Worm (Caenorhabditis elegans): Measurements from ENCODE around the gene rib-1.
A peak's percentile ranks its signal among the peaks of the same experiment; 100 is the strongest.

The rib-1 gene

ce11 chrIV:11549694-11550093 is 28.9 kb upstream of the rib-1 start (continued):
- TF ChIP-seq B0261.1 (tag; optimal IDR thresholded peaks at IDR 0.05) (peak; percentile 87), sptf-2 (GFP tag; optimal IDR thresholded peaks at IDR 0.05) (no peak), snpc-1.3 (tag; optimal IDR thresholded peaks at IDR 0.05; ENCODE audit: insufficient read depth) (peak; percentile 87), ceh-91 (GFP tag; IDR thresholded peaks at IDR 0.05) (no peak), egrh-3 (GFP tag; IDR thresholded peaks at IDR 0.05) (no peak; the same call in 1 of the 2 replicates), die-1 (tag; optimal IDR thresholded peaks at IDR 0.05) (peak; percentile 86), attf-6 (GFP tag; IDR thresholded peaks at IDR 0.05) (no peak), F52B5.7 (tag; optimal IDR thresholded peaks at IDR 0.05) (no peak), somi-1 (GFP tag; optimal IDR thresholded peaks at IDR 0.05) (peak; percentile 37), Y53F4B.3 (GFP tag; IDR thresholded peaks at IDR 0.05) (no peak), aptf-3 (GFP tag; IDR thresholded peaks at IDR 0.05) (0 out of 2 replicates have a peak, but pooled peaks have one; percentile 59), zim-3 (tag; optimal IDR thresholded peaks at IDR 0.05) (peak; percentile 68), lin-54 (GFP tag; optimal IDR thresholded peaks at IDR 0.05) (peak; percentile 70), Y53G8AR.9 (GFP tag; conservative IDR thresholded peaks at IDR 0.05) (no peak), atf-7 (tag; optimal IDR thresholded peaks at IDR 0.05) (no peak), ztf-3 (GFP tag; optimal IDR thresholded peaks at IDR 0.05) (no peak), nhr-179 (tag; optimal IDR thresholded peaks at IDR 0.05) (peak; percentile 17)

ce11 chrIV:11551813-11552212 is 26.8 kb upstream of the rib-1 start, which contains the start of gene col-128:
col-128 (minus strand) TSS chrIV:11551960.
- TF ChIP-seq attf-6 (GFP tag; IDR thresholded peaks at IDR 0.05) (no peak), madf-6 (GFP tag; IDR thresholded peaks at IDR 0.05) (no peak), nfyb-1 (GFP tag; IDR thresholded peaks at IDR 0.05) (no peak), pbrm-1 (GFP tag; IDR thresholded peaks at IDR 0.05) (no peak), ztf-18 (tag; optimal IDR thresholded peaks at IDR 0.05) (no peak), hsf-1 (GFP tag; IDR thresholded peaks at IDR 0.05) (no peak), snpc-1.3 (tag; optimal IDR thresholded peaks at IDR 0.05; ENCODE audit: insufficient read depth) (no peak), aptf-2 (GFP tag; conservative IDR thresholded peaks at IDR 0.05) (no peak), nfya-2 (GFP tag; IDR thresholded peaks at IDR 0.05) (no peak), lin-26 (GFP tag; IDR thresholded peaks at IDR 0.05) (no peak), lag-1 (GFP tag; IDR thresholded peaks at IDR 0.05) (no peak), lin-35 (GFP tag; optimal IDR thresholded peaks at IDR 0.05) (no peak), atf-7 (tag; optimal IDR thresholded peaks at IDR 0.05) (no peak), C06A6.2 (GFP tag; conservative IDR thresholded peaks at IDR 0.05) (no peak), nhr-80 (tag; optimal IDR thresholded peaks at IDR 0.05) (no peak), F33H1.4 (GFP tag; IDR thresholded peaks at IDR 0.05) (no peak), ZK185.1 (tag; optimal IDR thresholded peaks at IDR 0.05; ENCODE audit: poor library complexity, severe bottlenecking) (no peak)

- no peak for TF ChIP-seq repo-1 (tag; optimal IDR thresholded peaks at IDR 0.05)
- no peak for TF ChIP-seq rcor-1 (GFP tag; IDR thresholded peaks at IDR 0.05)
- peak; percentile 5 for TF ChIP-seq efl-1 (GFP tag; optimal IDR thresholded peaks at IDR 0.05)
- TF ChIP-seq hmg-20 (GFP tag; IDR thresholded peaks at IDR 0.05) = no peak
- 0 out of 2 replicates have a peak, but pooled peaks have one; percentile 35 for TF ChIP-seq F39B2.1 (GFP tag; IDR thresholded peaks at IDR 0.05)
- peak; percentile 37 for TF ChIP-seq hrde-1 (tag; optimal IDR thresholded peaks at IDR 0.05; ENCODE audit: borderline replicate concordance)
These were observed 16.9 kb upstream of the rib-1 start, which contains the start of gene F12F6.7 for ce11 chrIV:11561677-11562076. F12F6.7 (minus strand) TSS chrIV:11561833.

Measured in whole organism, young adult.